Fruit fly (Drosophila melanogaster) whole organism, embryonic: ENCODE results near the gene ps.
A peak's percentile ranks its signal among the peaks of the same experiment; 100 is the strongest.

Source experiments
- Abd-B ChIP-seq: fragments of 200-800 bp; sonication (Bioruptor generic); optimal IDR thresholded peaks from 2 replicates; lab custom pipeline; 2018; ENCODE audit warnings: missing biosample characterization, mild to moderate bottlenecking, missing genetic modification characterization, moderate library complexity
- Aef1 ChIP-seq: fragments of 200-800 bp; sonication (Bioruptor generic); IDR thresholded peaks from 3 replicates; pipeline ENCODE4 v1.3.6; 2022; ENCODE audit warnings: missing biosample characterization, missing genetic modification characterization
- B-H1 ChIP-seq: fragments of 200-800 bp; sonication (Bioruptor generic); IDR thresholded peaks from 3 replicates; pipeline ENCODE4 v1.3.6; 2022; ENCODE audit warnings: missing biosample characterization, missing genetic modification characterization
- Bdp1 ChIP-seq: fragments of 200-800 bp; sonication (Bioruptor generic); optimal IDR thresholded peaks from 3 replicates; lab custom pipeline; 2016; ENCODE audit warnings: missing biosample characterization, missing genetic modification characterization
- CG1024 ChIP-seq: fragments of 200-800 bp; sonication (Bioruptor generic); IDR thresholded peaks from 2 replicates; pipeline ENCODE4 v1.3.6; 2022; ENCODE audit warnings: missing biosample characterization, missing genetic modification characterization
- CG10267 ChIP-seq: fragments of 200-800 bp; sonication (Bioruptor generic); optimal IDR thresholded peaks from 2 replicates; lab custom pipeline; 2018; ENCODE audit warnings: missing biosample characterization, mild to moderate bottlenecking, missing genetic modification characterization, moderate library complexity
- CG10366 ChIP-seq: fragments of 200-800 bp; sonication (Bioruptor generic); IDR thresholded peaks from 2 replicates; pipeline ENCODE4 v1.3.6; 2022; ENCODE audit warnings: missing biosample characterization, missing genetic modification characterization
- CG11398 ChIP-seq: fragments of 200-800 bp; sonication (Bioruptor generic); optimal IDR thresholded peaks from 2 replicates; lab custom pipeline; 2016; ENCODE audit warnings: missing biosample characterization, missing genetic modification characterization
- CG14441 ChIP-seq: fragments of 200-800 bp; sonication (Bioruptor generic); IDR thresholded peaks from 2 replicates; pipeline ENCODE4 v1.3.6; 2022; ENCODE audit warnings: missing biosample characterization, missing genetic modification characterization
- CG14667 ChIP-seq: fragments of 200-800 bp; sonication (Bioruptor generic); IDR thresholded peaks from 2 replicates; pipeline ENCODE4 v1.3.6; 2022; ENCODE audit warnings: missing biosample characterization, missing genetic modification characterization
- CG15479 ChIP-seq: fragments of 200-800 bp; sonication (Bioruptor generic); optimal IDR thresholded peaks from 3 replicates; lab custom pipeline; 2019; ENCODE audit warnings: missing biosample characterization, mild to moderate bottlenecking, missing genetic modification characterization, moderate library complexity
- CG16863 ChIP-seq: fragments of 200-800 bp; sonication (Bioruptor generic); optimal IDR thresholded peaks from 3 replicates; lab custom pipeline; 2016; ENCODE audit warnings: missing biosample characterization, missing genetic modification characterization
- CG17385 ChIP-seq: fragments of 200-800 bp; sonication (Bioruptor generic); optimal IDR thresholded peaks from 3 replicates; lab custom pipeline; 2018; ENCODE audit warnings: missing biosample characterization, mild to moderate bottlenecking, missing genetic modification characterization
- CG2116 ChIP-seq: fragments of 200-800 bp; sonication (Bioruptor generic); optimal IDR thresholded peaks from 3 replicates; lab custom pipeline; 2018; ENCODE audit warnings: missing biosample characterization, mild to moderate bottlenecking, missing genetic modification characterization
- CG2129 ChIP-seq: fragments of 200-800 bp; sonication (Bioruptor generic); IDR thresholded peaks from 2 replicates; pipeline ENCODE4 v1.3.6; 2022; ENCODE audit warnings: missing biosample characterization, missing genetic modification characterization; ENCODE audit not compliant: partially characterized antibody
- CG3838 ChIP-seq: fragments of 200-800 bp; sonication (Bioruptor generic); optimal IDR thresholded peaks from 3 replicates; lab custom pipeline; 2016; ENCODE audit warnings: missing biosample characterization, missing genetic modification characterization
- CG6654 ChIP-seq: fragments of 200-800 bp; sonication (Bioruptor generic); optimal IDR thresholded peaks from 2 replicates; lab custom pipeline; 2017; ENCODE audit warnings: missing biosample characterization, mild to moderate bottlenecking, missing genetic modification characterization
- CG7745 ChIP-seq: fragments of 200-800 bp; sonication (Bioruptor generic); optimal IDR thresholded peaks from 2 replicates; lab custom pipeline; 2018; ENCODE audit warnings: missing biosample characterization, mild to moderate bottlenecking, missing genetic modification characterization, moderate library complexity
- CG9215 ChIP-seq: fragments of 200-800 bp; sonication (Bioruptor generic); IDR thresholded peaks from 2 replicates; pipeline ENCODE4 v1.3.6; 2022; ENCODE audit warnings: missing biosample characterization, missing genetic modification characterization
- CG9932 ChIP-seq: fragments of 200-800 bp; sonication (Bioruptor generic); IDR thresholded peaks from 2 replicates; pipeline ENCODE4 v1.3.6; 2022; ENCODE audit warnings: missing biosample characterization, missing genetic modification characterization
- CTCF ChIP-seq: fragments of 200-800 bp; sonication (Bioruptor generic); optimal IDR thresholded peaks from 2 replicates; lab custom pipeline; 2017; ENCODE audit warnings: missing biosample characterization, mild to moderate bottlenecking, missing genetic modification characterization, moderate library complexity
- Camta ChIP-seq: fragments of 200-800 bp; sonication (Bioruptor generic); optimal IDR thresholded peaks from 2 replicates; lab custom pipeline; 2016; ENCODE audit warnings: missing biosample characterization, missing genetic modification characterization
- D ChIP-seq, 2 experiments: fragments of 200-800 bp in 1 of 2; fragments of >200 bp in 1 of 2; sonication (Bioruptor generic) in 1 of 2; optimal IDR thresholded peaks; 2 replicates in 1 of 2; 3 replicates in 1 of 2; lab custom pipeline; 2017; ENCODE audit warnings: mild to moderate bottlenecking in 1 of 2, missing biosample characterization in 1 of 2, missing genetic modification characterization in 1 of 2, missing genetic modification reagents in 1 of 2
- Dfd ChIP-seq, 2 experiments: fragments of >200 bp; optimal IDR thresholded peaks; 2 replicates each; lab custom pipeline; 2017; ENCODE audit warnings: missing biosample characterization in 2 of 2, missing genetic modification characterization in 2 of 2
- Drgx ChIP-seq: fragments of 200-800 bp; sonication (Bioruptor generic); IDR thresholded peaks from 2 replicates; pipeline ENCODE4 v1.3.6; 2022; ENCODE audit warnings: missing biosample characterization, missing genetic modification characterization
- Hmx ChIP-seq: fragments of 200-800 bp; sonication (Bioruptor generic); optimal IDR thresholded peaks from 2 replicates; lab custom pipeline; 2016; ENCODE audit warnings: missing biosample characterization, missing genetic modification characterization
- MTF-1 ChIP-seq: fragments of 200-800 bp; sonication (Bioruptor generic); optimal IDR thresholded peaks from 2 replicates; lab custom pipeline; 2018; ENCODE audit warnings: missing biosample characterization, mild to moderate bottlenecking, missing genetic modification characterization, borderline replicate concordance
- Meics ChIP-seq: fragments of 200-800 bp; sonication (Bioruptor generic); optimal IDR thresholded peaks from 2 replicates; lab custom pipeline; 2017; ENCODE audit warnings: missing biosample characterization, mild to moderate bottlenecking, missing genetic modification characterization
- Six4 ChIP-seq: fragments of 200-800 bp; sonication (Bioruptor generic); optimal IDR thresholded peaks from 2 replicates; lab custom pipeline; 2016; ENCODE audit warnings: missing biosample characterization, missing genetic modification characterization
- Sox102F ChIP-seq: fragments of 200-800 bp; sonication (Bioruptor generic); optimal IDR thresholded peaks from 2 replicates; lab custom pipeline; 2018; ENCODE audit warnings: missing biosample characterization, mild to moderate bottlenecking, missing genetic modification characterization, moderate library complexity
- bab2 ChIP-seq: fragments of 200-800 bp; sonication (Bioruptor generic); optimal IDR thresholded peaks from 2 replicates; lab custom pipeline; 2016; ENCODE audit warnings: missing biosample characterization, missing genetic modification characterization
- cad ChIP-seq: fragments of >200 bp; optimal IDR thresholded peaks from 2 replicates; lab custom pipeline; 2017; ENCODE audit warnings: missing biosample characterization, missing genetic modification characterization
- chif ChIP-seq, 2 experiments: fragments of 200-800 bp; sonication (Bioruptor generic); optimal IDR thresholded peaks; 3 replicates each; lab custom pipeline; 2016; ENCODE audit warnings: missing biosample characterization in 2 of 2, missing genetic modification characterization in 2 of 2
- dan ChIP-seq: fragments of 200-800 bp; sonication (Bioruptor generic); IDR thresholded peaks from 2 replicates; pipeline ENCODE4 v1.3.6; 2022; ENCODE audit warnings: missing biosample characterization, missing genetic modification characterization
- dmrt11E ChIP-seq: fragments of 200-800 bp; sonication (Bioruptor generic); optimal IDR thresholded peaks from 3 replicates; lab custom pipeline; 2018; ENCODE audit warnings: missing biosample characterization, mild to moderate bottlenecking, missing genetic modification characterization, moderate library complexity
- fd3F ChIP-seq: fragments of 200-800 bp; sonication (Bioruptor generic); optimal IDR thresholded peaks from 2 replicates; lab custom pipeline; 2018; ENCODE audit warnings: missing biosample characterization, mild to moderate bottlenecking, missing genetic modification characterization, moderate library complexity
- gem ChIP-seq: fragments of 200-800 bp; sonication (Bioruptor generic); optimal IDR thresholded peaks from 2 replicates; lab custom pipeline; 2019; ENCODE audit warnings: missing biosample characterization, mild to moderate bottlenecking, missing genetic modification characterization, moderate library complexity
- grn ChIP-seq: fragments of 200-800 bp; sonication (Bioruptor generic); optimal IDR thresholded peaks from 3 replicates; lab custom pipeline; 2017; ENCODE audit warnings: missing biosample characterization, missing genetic modification characterization
- her ChIP-seq: fragments of 200-800 bp; sonication (Bioruptor generic); optimal IDR thresholded peaks from 2 replicates; lab custom pipeline; 2016; ENCODE audit warnings: missing biosample characterization, missing genetic modification characterization
- mld ChIP-seq: fragments of 200-800 bp; sonication (Bioruptor generic); IDR thresholded peaks from 3 replicates; pipeline ENCODE4 v1.3.6; 2022; ENCODE audit warnings: missing biosample characterization, missing genetic modification characterization; ENCODE audit not compliant: partially characterized antibody
- peb ChIP-seq: fragments of 200-800 bp; sonication (Bioruptor generic); IDR thresholded peaks from 2 replicates; pipeline ENCODE4 v1.3.6; 2022; ENCODE audit warnings: missing biosample characterization, missing genetic modification characterization
- psq ChIP-seq: fragments of 200-800 bp; sonication (Bioruptor generic); optimal IDR thresholded peaks from 2 replicates; lab custom pipeline; 2017; ENCODE audit warnings: missing biosample characterization, missing genetic modification characterization
- rib ChIP-seq: fragments of 200-800 bp; sonication (Bioruptor generic); IDR thresholded peaks from 2 replicates; pipeline ENCODE4 v1.3.6; 2022; ENCODE audit warnings: missing biosample characterization, missing genetic modification characterization
- salm ChIP-seq: fragments of 200-800 bp; sonication (Bioruptor generic); optimal IDR thresholded peaks from 2 replicates; lab custom pipeline; 2018; ENCODE audit warnings: missing biosample characterization, mild to moderate bottlenecking, missing genetic modification characterization
- sens ChIP-seq: fragments of 200-800 bp; sonication (Bioruptor generic); peaks from one replicate; lab custom pipeline; 2016; ENCODE audit warnings: missing biosample characterization, missing genetic modification characterization
- slbo ChIP-seq: fragments of 200-800 bp; sonication (Bioruptor generic); IDR thresholded peaks from 2 replicates; pipeline ENCODE4 v1.3.6; 2022; ENCODE audit warnings: missing biosample characterization, missing genetic modification characterization
- tll ChIP-seq, 2 experiments: fragments of 200-800 bp in 1 of 2; fragments of >200 bp in 1 of 2; sonication (Bioruptor generic) in 1 of 2; optimal IDR thresholded peaks; 2 replicates each; lab custom pipeline; 2017 to 2019; ENCODE audit warnings: missing biosample characterization in 2 of 2, missing genetic modification characterization in 2 of 2, mild to moderate bottlenecking in 1 of 2, moderate library complexity in 1 of 2
- trh ChIP-seq: fragments of 200-800 bp; sonication (Bioruptor generic); optimal IDR thresholded peaks from 2 replicates; lab custom pipeline; 2016; ENCODE audit warnings: missing biosample characterization, missing genetic modification characterization
- wek ChIP-seq: fragments of 200-800 bp; sonication (Bioruptor generic); optimal IDR thresholded peaks from 3 replicates; lab custom pipeline; 2018; ENCODE audit warnings: missing biosample characterization, mild to moderate bottlenecking, missing genetic modification characterization, moderate library complexity
- zen ChIP-seq: fragments of 200-800 bp; sonication (Bioruptor generic); optimal IDR thresholded peaks from 3 replicates; lab custom pipeline; 2018; ENCODE audit warnings: missing biosample characterization, mild to moderate bottlenecking, missing genetic modification characterization, moderate library complexity

Gene ps

dm6 chr3R:9399074-9399473 lies 18.7 kb upstream of the ps start:
- no peak for TF ChIP-seq Drgx
- no peak for TF ChIP-seq psq (GFP tag; lab: Kevin White, UChicago)
- TF ChIP-seq CG15479 = peak; percentile 5
- peak in 1 of 2 experiments; percentile 67 for TF ChIP-seq tll (GFP tag; optimal IDR thresholded peaks at IDR 0.05; lab: Kevin White, UChicago)
- TF ChIP-seq cad (GFP tag; lab: Kevin White, UChicago) = peak; percentile 43
- TF ChIP-seq Meics (GFP tag; lab: Kevin White, UChicago) = no peak
- no peak for TF ChIP-seq slbo
- peak; percentile 58 for TF ChIP-seq zen (tag; lab: Kevin White, UChicago)

- peak; percentile 90 for TF ChIP-seq gem (tag; lab: Kevin White, UChicago)
- no peak for TF ChIP-seq Dfd (GFP tag; optimal IDR thresholded peaks at IDR 0.05; lab: Kevin White, UChicago)
- peak in 1 of 2 experiments; percentile 62 for TF ChIP-seq chif (GFP tag; optimal IDR thresholded peaks at IDR 0.05; lab: Kevin White, UChicago)
- no peak for TF ChIP-seq D (optimal IDR thresholded peaks at IDR 0.05; lab: Kevin White, UChicago)
- TF ChIP-seq D (GFP tag; optimal IDR thresholded peaks at IDR 0.05; lab: Kevin White, UChicago) = peak; percentile 55
- TF ChIP-seq CG9215 (GFP tag; lab: Robert Waterston, UW) = peak; percentile 61
- 0 out of 2 replicates have a peak, but pooled peaks have one; percentile 16 for TF ChIP-seq peb
- peak; percentile 6 for TF ChIP-seq Bdp1 (GFP tag; lab: Kevin White, UChicago)
- peak; percentile 95 for TF ChIP-seq CG9932
- TF ChIP-seq CG16863 (GFP tag; lab: Kevin White, UChicago) = peak; percentile 41
- TF ChIP-seq Aef1 (GFP tag; lab: Robert Waterston, UW) = peak; percentile 78
- peak; percentile 2 for TF ChIP-seq CTCF (GFP tag; lab: Kevin White, UChicago)
- peak; percentile 93 for TF ChIP-seq sens (GFP tag; lab: Kevin White, UChicago)
- 0 out of 2 replicates have a peak, but pooled peaks have one; percentile 52 for TF ChIP-seq rib
- no peak for TF ChIP-seq CG3838
- TF ChIP-seq CG7745 = no peak
- TF ChIP-seq dmrt11E = peak; percentile 76
- TF ChIP-seq CG14441 (GFP tag; lab: Robert Waterston, UW) = peak; percentile 75; the same call in 1 of the 2 replicates
- peak; percentile 67 for TF ChIP-seq CG1024 (GFP tag; lab: Robert Waterston, UW)
- TF ChIP-seq CG6654 = no peak
- peak; percentile 17 for TF ChIP-seq her (GFP tag; lab: Kevin White, UChicago)
- no peak for TF ChIP-seq wek (GFP tag; lab: Kevin White, UChicago)
- peak; percentile 41 for TF ChIP-seq MTF-1 (GFP tag; lab: Kevin White, UChicago)
- TF ChIP-seq CG11398 (GFP tag; lab: Kevin White, UChicago) = no peak
- peak; percentile 67 for TF ChIP-seq trh (GFP tag; lab: Kevin White, UChicago)
- TF ChIP-seq dan (GFP tag; lab: Robert Waterston, UW) = no peak
- peak; percentile 79; the same call in 2 of the 3 replicates for TF ChIP-seq B-H1
- peak; percentile 49 for TF ChIP-seq Hmx (GFP tag; lab: Kevin White, UChicago)
- TF ChIP-seq CG10366 (GFP tag; lab: Robert Waterston, UW) = peak; percentile 82
- peak; percentile 65 for TF ChIP-seq bab2 (GFP tag; lab: Kevin White, UChicago)
- no peak for TF ChIP-seq grn (GFP tag; lab: Kevin White, UChicago)
- TF ChIP-seq CG17385 = peak; percentile 80
- peak; percentile 64 for TF ChIP-seq Abd-B (GFP tag; lab: Kevin White, UChicago)
- peak; percentile 83 for TF ChIP-seq Sox102F
- peak; percentile 54 for TF ChIP-seq CG2116 (GFP tag; lab: Kevin White, UChicago)
- TF ChIP-seq CG14667 = peak; percentile 78
- peak; percentile 85 for TF ChIP-seq CG10267 (tag; lab: Kevin White, UChicago)
- peak; percentile 69 for TF ChIP-seq Six4 (GFP tag; lab: Kevin White, UChicago)
- no peak for TF ChIP-seq CG2129 (GFP tag; lab: Robert Waterston, UW)
- peak; percentile 67 for TF ChIP-seq salm (tag; lab: Kevin White, UChicago)
- peak; percentile 68 for TF ChIP-seq fd3F (GFP tag; lab: Kevin White, UChicago)
- no peak for TF ChIP-seq mld
- peak; percentile 46 for TF ChIP-seq Camta (GFP tag; lab: Kevin White, UChicago)
Observed at dm6 chr3R:9399951-9400392, 17.8 kb upstream of the ps start, which contains the start of gene CG34117. Gene CG34117 (minus strand): TSS chr3R:9400053.
